Worm (Caenorhabditis elegans) whole organism, early embryonic: ENCODE results near the gene srt-39.

Source experiments
- ama-1 ChIP-seq: fragments of 150-350 bp; optimal IDR thresholded peaks from 2 replicates; lab custom pipeline; 2014
- flt-1 ChIP-seq: fragments of 200-800 bp; sonication (Bioruptor generic); IDR thresholded peaks from 2 replicates; pipeline ENCODE4 v1.3.6; 2022; ENCODE audit warnings: missing genetic modification characterization, missing compliant biosample characterization
- hmbx-1 ChIP-seq: sonication (generic microtip); optimal IDR thresholded peaks from 2 replicates; lab custom pipeline; 2016; ENCODE audit warnings: mild to moderate bottlenecking, missing genetic modification characterization, missing compliant biosample characterization
- hmg-4 ChIP-seq: fragments of 200-800 bp; sonication (Bioruptor generic); optimal IDR thresholded peaks from 2 replicates; lab custom pipeline; 2018; ENCODE audit warnings: mild to moderate bottlenecking, missing genetic modification characterization, missing compliant biosample characterization
- scrt-1 ChIP-seq: fragments of 200-800 bp; sonication (Bioruptor generic); IDR thresholded peaks from 2 replicates; pipeline ENCODE4 v1.3.6; 2022; ENCODE audit warnings: missing genetic modification characterization, missing compliant biosample characterization
- tra-4 ChIP-seq: sonication (generic microtip); optimal IDR thresholded peaks from 2 replicates; lab custom pipeline; 2017; ENCODE audit warnings: missing genetic modification characterization, missing compliant biosample characterization

DNA sequence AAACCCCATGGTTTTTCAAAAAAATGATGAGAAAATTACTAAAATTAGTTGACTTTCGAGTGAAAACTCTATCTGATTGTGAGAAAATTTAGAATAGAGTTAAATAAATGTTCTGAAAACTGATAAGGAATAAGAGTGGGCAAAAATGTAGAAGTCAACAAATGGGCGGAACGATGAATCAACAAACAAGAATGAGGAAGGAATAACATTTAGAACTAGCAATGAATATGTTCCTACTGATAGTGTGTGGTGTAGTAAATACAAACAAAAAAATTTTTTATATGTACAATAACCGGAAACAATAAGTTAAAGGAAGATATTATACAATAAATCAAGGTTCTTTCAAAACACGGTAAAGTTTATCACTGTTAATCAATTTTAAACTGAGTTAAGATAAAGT is 40.9 kb upstream of the srt-39 start, which contains the start of gene pals-39:
- TF ChIP-seq ama-1: no peak
- no peak for TF ChIP-seq hmg-4
- no peak for TF ChIP-seq scrt-1 (GFP tag; lab: Robert Waterston, UW)
- no peak for TF ChIP-seq flt-1 (GFP tag; lab: Robert Waterston, UW)
- no peak for TF ChIP-seq hmbx-1 (tag; lab: Kevin White, UChicago)
- no peak for TF ChIP-seq tra-4 (tag; lab: Kevin White, UChicago)
